Worm (Caenorhabditis elegans) whole organism, L2 larva: ENCODE measurements around the gene C06G1.1.

ENCODE experiments used
- R02D3.7 ChIP-seq: fragments of 150-350 bp; optimal IDR thresholded peaks from 2 replicates; lab custom pipeline; 2014; ENCODE audit warnings: missing biosample characterization, missing genetic modification characterization
- aly-2 ChIP-seq: fragments of 150-350 bp; optimal IDR thresholded peaks from 2 replicates; lab custom pipeline; 2014; ENCODE audit warnings: missing biosample characterization, missing genetic modification characterization
- ama-1 ChIP-seq: fragments of 150-350 bp; optimal IDR thresholded peaks from 2 replicates; lab custom pipeline; 2018; ENCODE audit warnings: inconsistent platforms
- ceh-82 ChIP-seq: fragments of 150-350 bp; optimal IDR thresholded peaks from 2 replicates; lab custom pipeline; 2014; ENCODE audit warnings: missing biosample characterization, missing genetic modification characterization
- dmd-4 ChIP-seq: sonication (generic microtip); optimal IDR thresholded peaks from 2 replicates; lab custom pipeline; 2017; ENCODE audit warnings: missing biosample characterization, missing genetic modification characterization
- egl-27 ChIP-seq: sonication (generic microtip); optimal IDR thresholded peaks from 3 replicates; lab custom pipeline; 2017; ENCODE audit warnings: missing biosample characterization, missing genetic modification reagents, missing genetic modification characterization
- mdl-1 ChIP-seq, 2 experiments: fragments of 150-350 bp in 1 of 2; sonication (generic microtip) in 1 of 2; optimal IDR thresholded peaks; 2 replicates each; lab custom pipeline; 2017; ENCODE audit warnings: missing biosample characterization in 2 of 2, missing genetic modification characterization in 2 of 2
- nhr-237 ChIP-seq: fragments of 150-350 bp; optimal IDR thresholded peaks from 2 replicates; lab custom pipeline; 2014; ENCODE audit warnings: missing biosample characterization, missing genetic modification characterization
- sma-3 ChIP-seq: sonication (generic microtip); optimal IDR thresholded peaks from 2 replicates; lab custom pipeline; 2016; ENCODE audit warnings: missing genetic modification reagents, missing genetic modification characterization, missing compliant biosample characterization
- snpc-4 ChIP-seq: fragments of 150-350 bp; optimal IDR thresholded peaks from 2 replicates; lab custom pipeline; 2014; ENCODE audit warnings: missing biosample characterization, missing genetic modification characterization
- unc-62 ChIP-seq: fragments of 150-350 bp; optimal IDR thresholded peaks from 2 replicates; lab custom pipeline; 2014; ENCODE audit warnings: missing biosample characterization, missing genetic modification reagents, missing genetic modification characterization
- ztf-4 ChIP-seq: fragments of 150-350 bp; optimal IDR thresholded peaks from 2 replicates; lab custom pipeline; 2014; ENCODE audit warnings: missing biosample characterization, missing genetic modification characterization

ce11 chrX:16660268-16660667 is 27.1 kb downstream of the C06G1.1 start:
- TF ChIP-seq ceh-82 (tag; lab: Kevin White, UChicago) (no peak), dmd-4 (tag; lab: Kevin White, UChicago) (no peak), mdl-1 (tag; optimal IDR thresholded peaks at IDR 0.05; lab: Kevin White, UChicago) (no peak), snpc-4 (no peak), ztf-4 (tag; lab: Kevin White, UChicago) (no peak), R02D3.7 (tag; lab: Kevin White, UChicago) (no peak), egl-27 (tag; lab: Kevin White, UChicago) (no peak), sma-3 (GFP tag; lab: Kevin White, UChicago) (no peak), nhr-237 (no peak), unc-62 (GFP tag; lab: Kevin White, UChicago) (no peak), aly-2 (no peak), ama-1 (no peak)
